Worm (Caenorhabditis elegans) whole organism, late embryonic: Measurements from ENCODE around the gene B0302.2.
A peak's percentile ranks its signal among the peaks of the same experiment; 100 is the strongest.

Experiments
- C38D4.7 ChIP-seq: fragments of 200-800 bp; sonication (Bioruptor generic); optimal IDR thresholded peaks from 2 replicates; lab custom pipeline; 2018; ENCODE audit warnings: mild to moderate bottlenecking, missing genetic modification characterization, moderate library complexity, missing compliant biosample characterization
- F13H6.1 ChIP-seq: sonication (generic microtip); optimal IDR thresholded peaks from 2 replicates; lab custom pipeline; 2016; ENCODE audit warnings: missing genetic modification characterization, missing compliant biosample characterization
- K09A11.1 ChIP-seq: sonication (generic microtip); optimal IDR thresholded peaks from 2 replicates; lab custom pipeline; 2017; ENCODE audit warnings: antibody characterized with exemption, mild to moderate bottlenecking, missing genetic modification characterization, missing compliant biosample characterization; ENCODE audit not compliant: insufficient read depth
- T23F11.4 ChIP-seq: fragments of 200-800 bp; sonication (Bioruptor generic); optimal IDR thresholded peaks from 2 replicates; lab custom pipeline; 2018; ENCODE audit warnings: mild to moderate bottlenecking, missing genetic modification characterization, missing compliant biosample characterization
- Y22D7AL.16 ChIP-seq: sonication (generic microtip); optimal IDR thresholded peaks from 2 replicates; lab custom pipeline; 2016; ENCODE audit warnings: missing genetic modification characterization, missing compliant biosample characterization
- ahr-1 ChIP-seq: sonication (generic microtip); optimal IDR thresholded peaks from 2 replicates; lab custom pipeline; 2016; ENCODE audit warnings: missing genetic modification characterization, missing compliant biosample characterization
- ama-1 ChIP-seq: fragments of 150-350 bp; optimal IDR thresholded peaks from 2 replicates; lab custom pipeline; 2014
- ceh-18 ChIP-seq: sonication (generic microtip); optimal IDR thresholded peaks from 2 replicates; lab custom pipeline; 2016; ENCODE audit warnings: missing genetic modification characterization, missing compliant biosample characterization
- ceh-24 ChIP-seq: sonication (generic microtip); optimal IDR thresholded peaks from 2 replicates; lab custom pipeline; 2016; ENCODE audit warnings: mild to moderate bottlenecking, missing genetic modification characterization, missing compliant biosample characterization
- ceh-34 ChIP-seq: sonication (generic microtip); optimal IDR thresholded peaks from 2 replicates; lab custom pipeline; 2016; ENCODE audit warnings: mild to moderate bottlenecking, missing genetic modification characterization, missing compliant biosample characterization
- ceh-45 ChIP-seq: fragments of 200-800 bp; sonication (Bioruptor generic); IDR thresholded peaks from 2 replicates; pipeline ENCODE4 v1.3.6; 2022; ENCODE audit warnings: missing genetic modification reagents, missing genetic modification characterization, missing compliant biosample characterization
- ceh-48 ChIP-seq: sonication (generic microtip); optimal IDR thresholded peaks from 2 replicates; lab custom pipeline; 2016; ENCODE audit warnings: missing genetic modification characterization, inconsistent platforms, missing compliant biosample characterization
- ceh-6 ChIP-seq: fragments of 200-800 bp; sonication (Bioruptor generic); optimal IDR thresholded peaks from 2 replicates; lab custom pipeline; 2018; ENCODE audit warnings: mild to moderate bottlenecking, missing genetic modification characterization, missing compliant biosample characterization
- che-1 ChIP-seq: sonication (generic microtip); optimal IDR thresholded peaks from 2 replicates; lab custom pipeline; 2016; ENCODE audit warnings: mild to moderate bottlenecking, missing genetic modification characterization, missing compliant biosample characterization
- dmd-4 ChIP-seq: sonication (generic microtip); optimal IDR thresholded peaks from 2 replicates; lab custom pipeline; 2016; ENCODE audit warnings: borderline replicate concordance, missing genetic modification characterization, missing compliant biosample characterization
- dve-1 ChIP-seq: sonication (generic microtip); optimal IDR thresholded peaks from 2 replicates; lab custom pipeline; 2017; ENCODE audit warnings: antibody characterized with exemption, mild to moderate bottlenecking, missing genetic modification characterization, missing compliant biosample characterization
- elt-2 ChIP-seq: sonication (generic microtip); optimal IDR thresholded peaks from 2 replicates; lab custom pipeline; 2016; ENCODE audit warnings: missing genetic modification reagents, missing genetic modification characterization, missing compliant biosample characterization
- elt-4 ChIP-seq: sonication (generic microtip); optimal IDR thresholded peaks from 2 replicates; lab custom pipeline; 2016; ENCODE audit warnings: missing genetic modification characterization, missing compliant biosample characterization
- eyg-1 ChIP-seq: sonication (generic microtip); optimal IDR thresholded peaks from 2 replicates; lab custom pipeline; 2016; ENCODE audit warnings: missing genotype, missing genetic modification characterization, missing compliant biosample characterization
- fkh-6 ChIP-seq: sonication (generic microtip); optimal IDR thresholded peaks from 2 replicates; lab custom pipeline; 2016; ENCODE audit warnings: missing genetic modification characterization, missing compliant biosample characterization
- hlh-13 ChIP-seq: fragments of 200-800 bp; sonication (Bioruptor generic); optimal IDR thresholded peaks from 2 replicates; lab custom pipeline; 2018; ENCODE audit warnings: mild to moderate bottlenecking, missing genetic modification characterization, missing compliant biosample characterization
- hlh-15 ChIP-seq: sonication (generic microtip); optimal IDR thresholded peaks from 2 replicates; lab custom pipeline; 2016; ENCODE audit warnings: missing genetic modification characterization, missing compliant biosample characterization
- hlh-30 ChIP-seq: sonication (generic microtip); optimal IDR thresholded peaks from 2 replicates; lab custom pipeline; 2017; ENCODE audit warnings: antibody characterized with exemption, missing genetic modification characterization, missing compliant biosample characterization; ENCODE audit not compliant: insufficient read depth
- lin-11 ChIP-seq: fragments of 200-800 bp; sonication (Bioruptor generic); optimal IDR thresholded peaks from 2 replicates; lab custom pipeline; 2018; ENCODE audit warnings: mild to moderate bottlenecking, missing genetic modification characterization, missing compliant biosample characterization
- madf-2 ChIP-seq: sonication (generic microtip); optimal IDR thresholded peaks from 2 replicates; lab custom pipeline; 2017; ENCODE audit warnings: missing genetic modification characterization, missing compliant biosample characterization
- nfya-1 ChIP-seq: sonication (generic microtip); optimal IDR thresholded peaks from 2 replicates; lab custom pipeline; 2017; ENCODE audit warnings: missing genetic modification characterization, mild to moderate bottlenecking, missing compliant biosample characterization, antibody characterized with exemption, moderate library complexity
- nhr-11 ChIP-seq: fragments of 150-350 bp; optimal IDR thresholded peaks from 2 replicates; lab custom pipeline; 2014; ENCODE audit warnings: missing biosample characterization, missing genetic modification characterization
- npax-4 ChIP-seq: sonication (generic microtip); optimal IDR thresholded peaks from 2 replicates; lab custom pipeline; 2016; ENCODE audit warnings: missing genetic modification characterization, missing compliant biosample characterization
- odd-2 ChIP-seq: sonication (generic microtip); optimal IDR thresholded peaks from 2 replicates; lab custom pipeline; 2017; ENCODE audit warnings: antibody characterized with exemption, mild to moderate bottlenecking, missing genetic modification characterization, missing compliant biosample characterization
- pag-3 ChIP-seq: sonication (generic microtip); optimal IDR thresholded peaks from 2 replicates; lab custom pipeline; 2016; ENCODE audit warnings: missing compliant biosample characterization, missing genetic modification characterization, borderline replicate concordance
- pat-9 ChIP-seq: fragments of 200-800 bp; sonication (Bioruptor generic); optimal IDR thresholded peaks from 2 replicates; lab custom pipeline; 2018; ENCODE audit warnings: mild to moderate bottlenecking, missing genetic modification characterization, moderate library complexity, missing compliant biosample characterization
- pax-1 ChIP-seq: fragments of 150-350 bp; optimal IDR thresholded peaks from 2 replicates; lab custom pipeline; 2014; ENCODE audit warnings: missing biosample characterization, missing genetic modification characterization
- rnt-1 ChIP-seq: sonication (generic microtip); optimal IDR thresholded peaks from 2 replicates; lab custom pipeline; 2016; ENCODE audit warnings: missing genetic modification characterization, missing compliant biosample characterization
- sox-2 ChIP-seq: fragments of 200-800 bp; sonication (Bioruptor generic); IDR thresholded peaks from 2 replicates; pipeline ENCODE4 v1.3.6; 2022; ENCODE audit warnings: missing genetic modification reagents, missing genetic modification characterization, missing compliant biosample characterization
- syd-9 ChIP-seq: sonication (generic microtip); optimal IDR thresholded peaks from 2 replicates; lab custom pipeline; 2016; ENCODE audit warnings: mild to moderate bottlenecking, missing genetic modification characterization, moderate library complexity, missing compliant biosample characterization
- tbx-7 ChIP-seq: sonication (generic microtip); optimal IDR thresholded peaks from 2 replicates; lab custom pipeline; 2016; ENCODE audit warnings: missing genotype, missing genetic modification characterization, missing compliant biosample characterization
- ttx-3 ChIP-seq: sonication (generic microtip); optimal IDR thresholded peaks from 2 replicates; lab custom pipeline; 2016; ENCODE audit warnings: missing genetic modification reagents, missing genetic modification characterization, missing compliant biosample characterization
- unc-3 ChIP-seq, 2 experiments: fragments of 200-800 bp in 1 of 2; sonication (Bioruptor generic) in 1 of 2; sonication (generic microtip) in 1 of 2; conservative IDR thresholded peaks in 1 of 2; optimal IDR thresholded peaks in 1 of 2; 2 replicates each; pipeline versions ENCODE4 v1.3.6 to Lab custom; 2016 to 2022; ENCODE audit warnings: missing compliant biosample characterization in 2 of 2, missing genetic modification characterization in 2 of 2, missing genetic modification reagents in 1 of 2
- unc-55 ChIP-seq: sonication (generic microtip); optimal IDR thresholded peaks from 2 replicates; lab custom pipeline; 2017; ENCODE audit warnings: missing biosample characterization, missing genetic modification reagents, missing genetic modification characterization

Gene B0302.2

DNA sequence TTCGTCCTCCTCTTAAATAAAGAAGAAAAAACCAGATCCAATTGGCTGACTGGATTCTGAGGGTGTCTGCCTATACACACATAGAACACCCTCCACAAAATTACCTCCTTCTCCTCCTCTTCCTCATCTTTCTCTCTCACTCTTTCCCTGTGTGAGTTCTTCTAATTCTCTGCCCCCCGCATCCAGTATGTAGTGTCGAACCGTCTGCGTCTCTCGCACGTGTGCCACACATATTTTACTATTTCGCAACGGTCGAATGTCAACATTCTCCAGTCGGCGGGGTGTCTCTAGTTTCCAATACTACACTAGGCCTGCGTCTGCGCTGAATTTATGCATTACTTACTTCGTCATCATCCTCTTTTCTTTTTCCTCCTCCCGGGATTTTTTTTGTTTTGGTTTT lies 6.0 kb downstream of the B0302.2 start (continued):
- TF ChIP-seq hlh-30 (peak; percentile 65), lin-11 (tag; lab: Kevin White, UChicago) (no peak), C38D4.7 (GFP tag; lab: Kevin White, UChicago) (no peak), odd-2 (tag; lab: Kevin White, UChicago) (no peak), unc-55 (peak; percentile 61), ceh-6 (GFP tag; lab: Kevin White, UChicago) (peak; percentile 4), hlh-13 (GFP tag; lab: Kevin White, UChicago) (no peak), pag-3 (tag; lab: Kevin White, UChicago) (no peak), ahr-1 (no peak), madf-2 (tag; lab: Kevin White, UChicago) (no peak), unc-3 (GFP tag; conservative IDR thresholded peaks at IDR 0.05; lab: Robert Waterston, UW) (no peak), unc-3 (tag; optimal IDR thresholded peaks at IDR 0.05; lab: Kevin White, UChicago) (no peak), rnt-1 (peak; percentile 50), elt-2 (tag; lab: Kevin White, UChicago) (no peak), ceh-18 (peak; percentile 78), che-1 (tag; lab: Kevin White, UChicago) (no peak), eyg-1 (no peak), F13H6.1 (peak; percentile 65), pax-1 (tag; lab: Kevin White, UChicago) (no peak), tbx-7 (tag; lab: Kevin White, UChicago) (no peak), ceh-48 (tag; lab: Kevin White, UChicago) (peak; percentile 21), hlh-15 (tag; lab: Kevin White, UChicago) (no peak)

- TF ChIP-seq syd-9 (tag; lab: Kevin White, UChicago) (no peak), sox-2 (GFP tag; lab: Robert Waterston, UW) (no peak), unc-3 (GFP tag; conservative IDR thresholded peaks at IDR 0.05; lab: Robert Waterston, UW) (no peak), unc-3 (tag; optimal IDR thresholded peaks at IDR 0.05; lab: Kevin White, UChicago) (no peak), ceh-45 (no peak), dmd-4 (no peak), T23F11.4 (GFP tag; lab: Kevin White, UChicago) (no peak), hlh-15 (tag; lab: Kevin White, UChicago) (no peak), dve-1 (tag; lab: Kevin White, UChicago) (no peak), fkh-6 (tag; lab: Kevin White, UChicago) (no peak)
These were observed 7.5 kb downstream of the B0302.2 start, which contains the start of gene sid-3 for ce11 chrX:17185696-17186430. TSS of gene sid-3 (plus strand) at chrX:17186380.

DNA sequence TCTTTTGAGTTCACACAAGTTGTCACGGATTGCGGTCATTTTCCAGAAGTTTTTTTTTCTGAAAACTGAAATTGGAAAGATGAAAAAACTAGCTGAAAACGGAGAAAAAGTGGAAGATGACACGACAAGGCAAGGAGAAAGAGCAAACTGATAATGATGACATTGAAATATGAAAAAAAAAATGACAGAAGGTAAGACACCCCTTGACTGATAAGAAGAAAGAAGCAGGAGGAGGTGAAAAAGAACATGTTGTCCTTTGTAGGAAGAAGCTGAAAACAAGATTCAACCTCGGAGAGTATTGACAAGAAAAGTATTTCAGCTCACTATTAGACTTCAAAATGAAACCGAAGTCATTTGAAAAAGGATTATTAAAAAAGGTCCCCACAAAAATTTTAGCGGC lies 16.7 kb downstream of the B0302.2 start, which contains the start of gene B0302.5:
Gene B0302.5 (minus strand): TSS at position 58 of the 400 bp plus-strand sequence.
- TF ChIP-seq ttx-3 (tag; lab: Kevin White, UChicago) = no peak
- no peak for TF ChIP-seq nhr-11
- no peak for TF ChIP-seq K09A11.1 (tag; lab: Kevin White, UChicago)
- TF ChIP-seq ceh-6 (GFP tag; lab: Kevin White, UChicago) = no peak
- no peak for TF ChIP-seq nfya-1 (tag; lab: Kevin White, UChicago)
- no peak for TF ChIP-seq madf-2 (tag; lab: Kevin White, UChicago)
- no peak for TF ChIP-seq pat-9
- TF ChIP-seq sox-2 (GFP tag; lab: Robert Waterston, UW) = no peak
- TF ChIP-seq ama-1 (lab: Kevin White, UChicago) = no peak
- TF ChIP-seq Y22D7AL.16 (tag; lab: Kevin White, UChicago) = no peak
- no peak for TF ChIP-seq ceh-34 (tag; lab: Kevin White, UChicago)
- TF ChIP-seq F13H6.1 = no peak
- TF ChIP-seq ceh-24 (tag; lab: Kevin White, UChicago) = no peak
- no peak for TF ChIP-seq elt-4 (tag; lab: Kevin White, UChicago)
- TF ChIP-seq npax-4 = no peak
- no peak for TF ChIP-seq hlh-13 (GFP tag; lab: Kevin White, UChicago)
- TF ChIP-seq, all 69 proteins: peak for 0
